Fruit fly (Drosophila melanogaster) Kc167 (cell line): ENCODE results near the gene CG13698.

Experiments used
- Myc ChIP-seq: fragments of >200 bp; optimal IDR thresholded peaks from 2 replicates; lab custom pipeline; 2017; ENCODE audit warnings: missing external identifiers
- insv ChIP-seq: fragments of >200 bp; optimal IDR thresholded peaks from 3 replicates; lab custom pipeline; 2018; ENCODE audit warnings: missing external identifiers
- psq ChIP-seq: fragments of >200 bp; optimal IDR thresholded peaks from 2 replicates; lab custom pipeline; 2017; ENCODE audit warnings: missing external identifiers
- ttk ChIP-seq: sonication (Bioruptor generic); optimal IDR thresholded peaks from 2 replicates; lab custom pipeline; 2017; ENCODE audit warnings: missing external identifiers

- no peak for TF ChIP-seq ttk
- no peak for TF ChIP-seq Myc (lab: Kevin White, UChicago)
- no peak for TF ChIP-seq insv (lab: Kevin White, UChicago)
- no peak for TF ChIP-seq psq (lab: Kevin White, UChicago)
Observed at dm6 chr3L:18040017-18040416, 65.9 kb downstream of the CG13698 start, which contains the start of gene CG32192.
